Fruit fly (Drosophila melanogaster): ENCODE results near the gene CG1265.

CG1265 gene

DNA sequence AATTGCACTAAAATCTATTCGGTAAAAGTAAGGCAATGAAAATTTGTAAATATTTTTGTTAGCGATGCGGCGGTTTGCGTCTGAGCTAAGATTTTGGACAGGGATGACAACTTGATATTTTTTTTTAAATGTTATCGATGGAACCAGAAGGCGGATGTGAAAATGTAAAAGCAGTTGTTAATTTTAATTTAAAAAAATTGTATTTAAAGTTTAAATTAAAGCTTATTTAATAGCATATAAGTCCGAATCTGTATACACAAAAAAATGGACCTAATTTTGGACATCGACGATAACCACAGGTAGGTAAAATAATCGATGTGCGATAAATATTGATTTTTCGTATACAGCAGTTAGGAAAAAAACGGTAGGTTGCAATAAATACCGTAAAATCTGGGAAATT is 7.8 kb downstream of the CG1265 start, which contains the start of the genes CG11586 and VhaM9.7-a (continued):
- no peak for TF ChIP-seq Hey (tag; optimal IDR thresholded peaks at IDR 0.05)
- TF ChIP-seq CG1024 (GFP tag; IDR thresholded peaks at IDR 0.05), result no peak
- TF ChIP-seq CG4404 (GFP tag; IDR thresholded peaks at IDR 0.05), result no peak
- no peak for TF ChIP-seq H2.0 (GFP tag; IDR thresholded peaks at IDR 0.05)
- no peak for TF ChIP-seq CG14014 (GFP tag; IDR thresholded peaks at IDR 0.05)
- no peak for TF ChIP-seq CG6689 (GFP tag; IDR thresholded peaks at IDR 0.05)
- peak; percentile 18 for TF ChIP-seq CG1603 (tag; optimal IDR thresholded peaks at IDR 0.05)
- TF ChIP-seq Ssrp (tag; optimal IDR thresholded peaks at IDR 0.05), result no peak
- no peak for TF ChIP-seq CG12219 (GFP tag; optimal IDR thresholded peaks at IDR 0.05)
- peak; percentile 50 for TF ChIP-seq CG12391 (tag; optimal IDR thresholded peaks at IDR 0.05)
- TF ChIP-seq Abd-B (GFP tag; optimal IDR thresholded peaks at IDR 0.05), result peak; percentile 18
- peak; percentile 100 for TF ChIP-seq onecut (GFP tag; IDR thresholded peaks at IDR 0.05)
- no peak for TF ChIP-seq sr (GFP tag; IDR thresholded peaks at IDR 0.05)
- TF ChIP-seq pnt (GFP tag; optimal IDR thresholded peaks at IDR 0.05), result no peak
- TF ChIP-seq Ets65A (GFP tag), result peak; percentile 82
- TF ChIP-seq CG17829 (tag; optimal IDR thresholded peaks at IDR 0.05), result peak; percentile 36
- TF ChIP-seq CG14667 (GFP tag; IDR thresholded peaks at IDR 0.05), result no peak
- TF ChIP-seq CG17361 (GFP tag; IDR thresholded peaks at IDR 0.05), result peak; percentile 47; the same call in 1 of the 3 replicates
- TF ChIP-seq CG10267 (tag; optimal IDR thresholded peaks at IDR 0.05), result peak; percentile 63
- TF ChIP-seq Sry-δ (GFP tag; optimal IDR thresholded peaks at IDR 0.05), result peak; percentile 73
- peak; percentile 87 for TF ChIP-seq stwl (tag; optimal IDR thresholded peaks at IDR 0.05)
- TF ChIP-seq Ets97D (GFP tag; optimal IDR thresholded peaks at IDR 0.05), result peak; percentile 86
- TF ChIP-seq az2 (GFP tag; optimal IDR thresholded peaks at IDR 0.05), result no peak
- TF ChIP-seq CG43689 (GFP tag; IDR thresholded peaks at IDR 0.05), result no peak
- no peak for TF ChIP-seq CG6272 (GFP tag; IDR thresholded peaks at IDR 0.05)
- TF ChIP-seq CG1647 (GFP tag; optimal IDR thresholded peaks at IDR 0.05), result no peak
- peak; percentile 31 for TF ChIP-seq Lhr (GFP tag; optimal IDR thresholded peaks at IDR 0.05)
- peak; percentile 37; the same call in 1 of the 2 replicates for TF ChIP-seq CG2129 (GFP tag; IDR thresholded peaks at IDR 0.05; ENCODE audit: partially characterized antibody)
- no peak for TF ChIP-seq CG3407 (GFP tag; optimal IDR thresholded peaks at IDR 0.05)
- no peak for TF ChIP-seq CG6765 (GFP tag; optimal IDR thresholded peaks at IDR 0.05)
- TF ChIP-seq CG17802 (tag; optimal IDR thresholded peaks at IDR 0.05), result no peak
- TF ChIP-seq Dek (tag; optimal IDR thresholded peaks at IDR 0.05), result no peak
- TF ChIP-seq CG17912 (GFP tag; optimal IDR thresholded peaks at IDR 0.05), result no peak
- TF ChIP-seq D19A (tag; optimal IDR thresholded peaks at IDR 0.05), result peak; percentile 23
- peak; percentile 22 for TF ChIP-seq Nf-YC (tag; optimal IDR thresholded peaks at IDR 0.05)
- peak; percentile 66 for TF ChIP-seq BEAF-32 (GFP tag; optimal IDR thresholded peaks at IDR 0.05)
- TF ChIP-seq CG17385 (GFP tag; optimal IDR thresholded peaks at IDR 0.05), result no peak
- no peak for TF ChIP-seq B-H2 (GFP tag; optimal IDR thresholded peaks at IDR 0.05)
- no peak for TF ChIP-seq dimm (GFP tag; IDR thresholded peaks at IDR 0.05)
- TF ChIP-seq Max (GFP tag; optimal IDR thresholded peaks at IDR 0.05), result peak; percentile 25
- peak in 1 of 2 experiments; percentile 14 for TF ChIP-seq dpn (GFP tag; optimal IDR thresholded peaks at IDR 0.05)
- peak; percentile 71; the same call in 2 of the 3 replicates for TF ChIP-seq CG14860 (GFP tag; IDR thresholded peaks at IDR 0.05; ENCODE audit: partially characterized antibody)
- no peak for TF ChIP-seq pho (GFP tag; optimal IDR thresholded peaks at IDR 0.05)
- no peak for TF ChIP-seq CG8765 (GFP tag; IDR thresholded peaks at IDR 0.05)
- TF ChIP-seq twi (tag; optimal IDR thresholded peaks at IDR 0.05), result no peak
- no peak for TF ChIP-seq CG3163 (GFP tag; optimal IDR thresholded peaks at IDR 0.05)
- peak; percentile 75 for TF ChIP-seq Dref (GFP tag; IDR thresholded peaks at IDR 0.05)
- no peak for TF ChIP-seq CG4854 (GFP tag; optimal IDR thresholded peaks at IDR 0.05)
